Worm (Caenorhabditis elegans) whole organism, L4 larva: ENCODE measurements around the gene tag-275.

Experiments used
- F44E2.7 ChIP-seq: fragments of 200-800 bp; sonication (Bioruptor generic); IDR thresholded peaks from 2 replicates; pipeline ENCODE4 v2.1.2; 2022; ENCODE audit warnings: missing genetic modification characterization, missing compliant biosample characterization
- ceh-82 ChIP-seq: sonication (generic microtip); optimal IDR thresholded peaks from 2 replicates; lab custom pipeline; 2017; ENCODE audit warnings: missing biosample characterization, missing genetic modification characterization
- daf-12 ChIP-seq: fragments of 150-350 bp; optimal IDR thresholded peaks from 2 replicates; lab custom pipeline; 2014; ENCODE audit warnings: missing biosample characterization, missing genetic modification reagents, missing genetic modification characterization
- dpl-1 ChIP-seq: fragments of 150-350 bp; optimal IDR thresholded peaks from 2 replicates; lab custom pipeline; 2014; ENCODE audit warnings: missing biosample characterization, missing genetic modification reagents, missing genetic modification characterization
- egl-43 ChIP-seq: fragments of 200-800 bp; sonication (Bioruptor generic); IDR thresholded peaks from 2 replicates; pipeline ENCODE4 v1.3.6; 2022; ENCODE audit warnings: missing genetic modification reagents, missing genetic modification characterization, missing compliant biosample characterization
- nhr-25 ChIP-seq: sonication (generic microtip); optimal IDR thresholded peaks from 2 replicates; lab custom pipeline; 2017; ENCODE audit warnings: missing genetic modification characterization, mild to moderate bottlenecking, missing compliant biosample characterization, antibody characterized with exemption, moderate library complexity, borderline replicate concordance; ENCODE audit not compliant: insufficient read depth
- nhr-42 ChIP-seq: fragments of 200-800 bp; sonication (Bioruptor generic); IDR thresholded peaks from 2 replicates; pipeline ENCODE4 v1.3.6; 2022; ENCODE audit warnings: missing genetic modification characterization, missing compliant biosample characterization
- pha-4 ChIP-seq, 2 experiments: fragments of 150-350 bp in 1 of 2; fragments of 200-800 bp in 1 of 2; sonication (Bioruptor generic) in 1 of 2; IDR thresholded peaks in 1 of 2; optimal IDR thresholded peaks in 1 of 2; 2 replicates each; pipeline versions ENCODE4 v1.3.6 to Lab custom; 2014 to 2022; ENCODE audit warnings: missing genetic modification characterization in 2 of 2, missing genetic modification reagents in 2 of 2, missing biosample characterization in 1 of 2, missing compliant biosample characterization in 1 of 2
- skn-1 ChIP-seq: fragments of 150-350 bp; optimal IDR thresholded peaks from 2 replicates; lab custom pipeline; 2014; ENCODE audit warnings: missing biosample characterization, missing genetic modification characterization
- spr-3 ChIP-seq: fragments of 200-800 bp; sonication (Bioruptor generic); optimal IDR thresholded peaks from 2 replicates; lab custom pipeline; 2018; ENCODE audit warnings: mild to moderate bottlenecking, missing genetic modification characterization, missing compliant biosample characterization
- tag-97 ChIP-seq: fragments of 200-800 bp; sonication (Bioruptor generic); IDR thresholded peaks from 2 replicates; pipeline ENCODE4 v1.3.6; 2022; ENCODE audit warnings: missing genetic modification characterization, missing compliant biosample characterization
- tra-1 ChIP-seq: fragments of 200-800 bp; sonication (Bioruptor generic); IDR thresholded peaks from 2 replicates; pipeline ENCODE4 v1.3.6; 2022; ENCODE audit warnings: missing genetic modification reagents, missing genetic modification characterization, missing compliant biosample characterization

DNA sequence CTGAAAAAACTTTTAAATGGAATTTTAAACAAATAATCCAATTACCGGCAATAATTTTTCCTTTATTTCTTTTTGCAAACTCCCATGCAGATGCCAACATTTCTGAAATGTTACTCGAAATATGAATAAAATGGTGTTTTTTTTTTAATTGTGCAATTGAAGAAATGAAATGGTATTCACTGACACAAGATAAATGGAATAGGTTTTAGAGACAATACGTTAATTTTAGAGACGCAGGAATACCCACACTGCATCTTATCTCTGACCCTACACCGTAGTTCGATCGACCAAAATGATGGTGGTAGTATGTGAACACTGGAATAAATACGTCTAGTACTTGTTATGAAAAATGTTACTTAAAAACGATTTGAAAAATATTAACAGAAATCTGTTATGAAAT lies 37.5 kb downstream of the tag-275 start, which contains the start of gene prx-3:
- TF ChIP-seq egl-43 (GFP tag; lab: Robert Waterston, UW): no peak
- TF ChIP-seq nhr-42: no peak
- TF ChIP-seq skn-1 (tag; lab: Kevin White, UChicago): no peak
- TF ChIP-seq daf-12 (tag; lab: Kevin White, UChicago): no peak
- no peak for TF ChIP-seq pha-4 (GFP tag; IDR thresholded peaks at IDR 0.05; lab: Robert Waterston, UW)
- no peak for TF ChIP-seq pha-4 (tag; optimal IDR thresholded peaks at IDR 0.05; lab: Kevin White, UChicago)
- TF ChIP-seq dpl-1 (GFP tag; lab: Kevin White, UChicago): no peak
- TF ChIP-seq ceh-82 (tag; lab: Kevin White, UChicago): no peak
- no peak for TF ChIP-seq nhr-25
- TF ChIP-seq F44E2.7 (GFP tag; lab: Robert Waterston, UW): no peak
- no peak for TF ChIP-seq tra-1
- TF ChIP-seq tag-97 (GFP tag; lab: Robert Waterston, UW): no peak
- no peak for TF ChIP-seq spr-3
